Worm (Caenorhabditis elegans): ENCODE measurements around the gene Y62E10A.3.

DNA sequence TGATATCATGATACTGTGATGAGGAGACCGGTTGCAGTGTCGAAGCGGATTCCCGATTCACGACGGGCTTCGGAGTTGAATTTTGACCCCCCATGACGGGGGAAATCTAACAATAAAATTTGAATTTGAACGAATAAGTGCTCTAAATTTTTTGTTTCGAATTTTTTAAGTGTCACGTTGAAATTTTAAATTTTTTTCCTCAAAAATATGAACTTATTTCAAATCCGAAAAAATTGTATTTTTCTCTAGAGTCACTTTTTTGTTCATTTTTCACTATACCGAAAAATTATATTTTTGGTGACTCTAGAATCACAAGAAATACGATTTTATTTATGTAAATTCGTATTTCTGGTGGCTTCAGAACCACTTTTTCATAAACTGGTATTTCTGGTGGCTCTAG, 1.6 kb downstream of the Y62E10A.3 start, which contains the start of gene W02A2.8:
- TF ChIP-seq unc-62 (GFP tag; optimal IDR thresholded peaks at IDR 0.05) (no peak), ets-4 (GFP tag; optimal IDR thresholded peaks at IDR 0.05) (no peak), fkh-3 (tag; optimal IDR thresholded peaks at IDR 0.05) (no peak), ama-1 (optimal IDR thresholded peaks at IDR 0.05) (no peak), ama-1 (GFP tag; optimal IDR thresholded peaks at IDR 0.05) (no peak), F39B2.1 (GFP tag; IDR thresholded peaks at IDR 0.05) (no peak), aptf-3 (GFP tag; IDR thresholded peaks at IDR 0.05) (no peak), let-607 (tag; optimal IDR thresholded peaks at IDR 0.05) (no peak), pha-4 (tag; optimal IDR thresholded peaks at IDR 0.05) (no peak), egl-18 (GFP tag; IDR thresholded peaks at IDR 0.05) (no peak), lsl-1 (GFP tag; optimal IDR thresholded peaks at IDR 0.05) (no peak), hsf-1 (GFP tag; IDR thresholded peaks at IDR 0.05) (no peak), ztf-28 (GFP tag; IDR thresholded peaks at IDR 0.05) (no peak)
